Fruit fly (Drosophila melanogaster) whole organism, embryonic: ENCODE measurements around the gene bsf.

ENCODE experiments used
- Abd-B ChIP-seq: fragments of 200-800 bp; sonication (Bioruptor generic); optimal IDR thresholded peaks from 2 replicates; lab custom pipeline; 2018; ENCODE audit warnings: missing biosample characterization, mild to moderate bottlenecking, missing genetic modification characterization, moderate library complexity
- Awh ChIP-seq: fragments of 200-800 bp; sonication (Bioruptor generic); IDR thresholded peaks from 2 replicates; pipeline ENCODE4, ENCODE4 v1.3.6; 2022; ENCODE audit warnings: missing biosample characterization, missing genetic modification characterization
- B-H2 ChIP-seq: fragments of 200-800 bp; sonication (Bioruptor generic); optimal IDR thresholded peaks from 2 replicates; lab custom pipeline; 2018; ENCODE audit warnings: missing biosample characterization, mild to moderate bottlenecking, missing genetic modification characterization
- Bgb ChIP-seq: fragments of 200-800 bp; sonication (Bioruptor generic); IDR thresholded peaks from 2 replicates; pipeline ENCODE4 v1.3.6; 2022; ENCODE audit warnings: missing biosample characterization, missing genetic modification characterization; ENCODE audit not compliant: partially characterized antibody
- CG10321 ChIP-seq: fragments of 200-800 bp; sonication (Bioruptor generic); IDR thresholded peaks from 2 replicates; pipeline ENCODE4 v1.3.6; 2022; ENCODE audit warnings: missing biosample characterization, missing genetic modification characterization
- CG11456 ChIP-seq: fragments of 200-800 bp; sonication (Bioruptor generic); IDR thresholded peaks from 3 replicates; pipeline ENCODE4 v1.3.6; 2022; ENCODE audit warnings: missing biosample characterization, missing genetic modification characterization
- CG12104 ChIP-seq: fragments of 200-800 bp; sonication (Bioruptor generic); optimal IDR thresholded peaks from 3 replicates; lab custom pipeline; 2016; ENCODE audit warnings: missing biosample characterization, missing genetic modification characterization
- CG13296 ChIP-seq: fragments of 200-800 bp; sonication (Bioruptor generic); optimal IDR thresholded peaks from 3 replicates; lab custom pipeline; 2018; ENCODE audit warnings: missing biosample characterization, mild to moderate bottlenecking, missing genetic modification characterization
- CG13424 ChIP-seq: fragments of 200-800 bp; sonication (Bioruptor generic); optimal IDR thresholded peaks from 2 replicates; lab custom pipeline; 2019; ENCODE audit warnings: missing biosample characterization, mild to moderate bottlenecking, missing genetic modification characterization, moderate library complexity
- CG13624 ChIP-seq: fragments of 200-800 bp; sonication (Bioruptor generic); optimal IDR thresholded peaks from 2 replicates; lab custom pipeline; 2016; ENCODE audit warnings: missing biosample characterization, missing genetic modification characterization
- CG14441 ChIP-seq: fragments of 200-800 bp; sonication (Bioruptor generic); IDR thresholded peaks from 2 replicates; pipeline ENCODE4 v1.3.6; 2022; ENCODE audit warnings: missing biosample characterization, missing genetic modification characterization
- CG15514 ChIP-seq: fragments of 200-800 bp; sonication (Bioruptor generic); optimal IDR thresholded peaks from 3 replicates; lab custom pipeline; 2017; ENCODE audit warnings: missing biosample characterization, missing genetic modification characterization, mild to moderate bottlenecking, moderate library complexity, missing genetic modification reagents
- CG17802 ChIP-seq: fragments of 200-800 bp; sonication (Bioruptor generic); optimal IDR thresholded peaks from 2 replicates; lab custom pipeline; 2018; ENCODE audit warnings: missing biosample characterization, mild to moderate bottlenecking, missing genetic modification characterization, moderate library complexity
- CG3163 ChIP-seq: fragments of 200-800 bp; sonication (Bioruptor generic); optimal IDR thresholded peaks from 3 replicates; lab custom pipeline; 2016; ENCODE audit warnings: missing biosample characterization, missing genetic modification characterization
- CG4360 ChIP-seq: fragments of 200-800 bp; sonication (Bioruptor generic); IDR thresholded peaks from 2 replicates; pipeline ENCODE4 v1.3.6; 2022; ENCODE audit warnings: missing biosample characterization, missing genetic modification characterization
- CG5180 ChIP-seq: fragments of 200-800 bp; sonication (Bioruptor generic); optimal IDR thresholded peaks from 3 replicates; lab custom pipeline; 2017; ENCODE audit warnings: missing biosample characterization, missing genetic modification characterization, mild to moderate bottlenecking, moderate library complexity, missing genetic modification reagents
- CG5953 ChIP-seq: fragments of 200-800 bp; sonication (Bioruptor generic); IDR thresholded peaks from 2 replicates; pipeline ENCODE4 v1.3.6; 2022; ENCODE audit warnings: missing biosample characterization, missing genetic modification characterization
- CG6654 ChIP-seq: fragments of 200-800 bp; sonication (Bioruptor generic); optimal IDR thresholded peaks from 2 replicates; lab custom pipeline; 2017; ENCODE audit warnings: missing biosample characterization, mild to moderate bottlenecking, missing genetic modification characterization
- CG7987 ChIP-seq: fragments of 200-800 bp; sonication (Bioruptor generic); optimal IDR thresholded peaks from 2 replicates; lab custom pipeline; 2018; ENCODE audit warnings: missing biosample characterization, mild to moderate bottlenecking, missing genetic modification characterization, moderate library complexity
- CG8478 ChIP-seq: fragments of >200 bp; optimal IDR thresholded peaks from 2 replicates; lab custom pipeline; 2018
- CG8765 ChIP-seq: fragments of 200-800 bp; sonication (Bioruptor generic); IDR thresholded peaks from 2 replicates; pipeline ENCODE4 v1.3.6; 2022; ENCODE audit warnings: missing biosample characterization, missing genetic modification characterization
- CG9437 ChIP-seq: fragments of 200-800 bp; sonication (Bioruptor generic); optimal IDR thresholded peaks from 2 replicates; lab custom pipeline; 2018; ENCODE audit warnings: missing biosample characterization, mild to moderate bottlenecking, missing genetic modification characterization
- CG9876 ChIP-seq: fragments of 200-800 bp; sonication (Bioruptor generic); optimal IDR thresholded peaks from 2 replicates; lab custom pipeline; 2016; ENCODE audit warnings: missing biosample characterization, missing genetic modification characterization
- Camta ChIP-seq: fragments of 200-800 bp; sonication (Bioruptor generic); optimal IDR thresholded peaks from 2 replicates; lab custom pipeline; 2016; ENCODE audit warnings: missing biosample characterization, missing genetic modification characterization
- CoRest ChIP-seq: fragments of 200-800 bp; sonication (Bioruptor generic); optimal IDR thresholded peaks from 3 replicates; lab custom pipeline; 2018; ENCODE audit warnings: missing biosample characterization, mild to moderate bottlenecking, missing genetic modification characterization, moderate library complexity
- E2f2 ChIP-seq: fragments of 200-800 bp; sonication (Bioruptor generic); IDR thresholded peaks from 2 replicates; pipeline ENCODE4 v1.3.6; 2022; ENCODE audit warnings: missing biosample characterization, missing genetic modification characterization
- ERR ChIP-seq: fragments of 200-800 bp; sonication (Bioruptor generic); optimal IDR thresholded peaks from 2 replicates; lab custom pipeline; 2016; ENCODE audit warnings: missing biosample characterization, missing genetic modification characterization
- Fer3 ChIP-seq: fragments of 200-800 bp; sonication (Bioruptor generic); optimal IDR thresholded peaks from 2 replicates; lab custom pipeline; 2018; ENCODE audit warnings: missing biosample characterization, mild to moderate bottlenecking, missing genetic modification characterization, moderate library complexity
- HLH4C ChIP-seq: fragments of 200-800 bp; sonication (Bioruptor generic); IDR thresholded peaks from 3 replicates; pipeline ENCODE4 v1.3.6; 2022; ENCODE audit warnings: missing biosample characterization, missing genetic modification characterization; ENCODE audit not compliant: partially characterized antibody
- HLH54F ChIP-seq: fragments of 200-800 bp; sonication (Bioruptor generic); optimal IDR thresholded peaks from 3 replicates; lab custom pipeline; 2016; ENCODE audit warnings: missing biosample characterization, missing genetic modification characterization
- Hr3 ChIP-seq: fragments of 200-800 bp; sonication (Bioruptor generic); optimal IDR thresholded peaks from 3 replicates; lab custom pipeline; 2016; ENCODE audit warnings: missing biosample characterization, missing genetic modification characterization
- NK7.1 ChIP-seq: fragments of 200-800 bp; sonication (Bioruptor generic); optimal IDR thresholded peaks from 3 replicates; lab custom pipeline; 2016; ENCODE audit warnings: missing biosample characterization, missing genetic modification characterization
- Nf-YA ChIP-seq: fragments of 200-800 bp; sonication (Bioruptor generic); IDR thresholded peaks from 2 replicates; pipeline ENCODE4 v1.3.6; 2022; ENCODE audit warnings: missing biosample characterization, missing genetic modification characterization
- ase ChIP-seq: fragments of 200-800 bp; sonication (Bioruptor generic); IDR thresholded peaks from 3 replicates; pipeline ENCODE4 v1.3.6; 2022; ENCODE audit warnings: missing biosample characterization, missing genetic modification characterization
- bab2 ChIP-seq: fragments of 200-800 bp; sonication (Bioruptor generic); optimal IDR thresholded peaks from 2 replicates; lab custom pipeline; 2016; ENCODE audit warnings: missing biosample characterization, missing genetic modification characterization
- cwo ChIP-seq: fragments of 200-800 bp; sonication (Bioruptor generic); optimal IDR thresholded peaks from 3 replicates; lab custom pipeline; 2017; ENCODE audit warnings: missing biosample characterization, missing genetic modification characterization, mild to moderate bottlenecking, moderate library complexity, missing genetic modification reagents
- dm ChIP-seq: fragments of 200-800 bp; sonication (Bioruptor generic); optimal IDR thresholded peaks from 3 replicates; lab custom pipeline; 2016; ENCODE audit warnings: missing biosample characterization, missing genetic modification characterization
- eve ChIP-seq, 2 experiments: fragments of >200 bp; optimal IDR thresholded peaks; 2 replicates each; lab custom pipeline; 2017; ENCODE audit warnings: missing biosample characterization in 2 of 2, missing genetic modification characterization in 2 of 2
- fd102C ChIP-seq: fragments of 200-800 bp; sonication (Bioruptor generic); optimal IDR thresholded peaks from 2 replicates; lab custom pipeline; 2018; ENCODE audit warnings: missing biosample characterization, mild to moderate bottlenecking, missing genetic modification characterization, moderate library complexity
- gfzf ChIP-seq: fragments of 200-800 bp; sonication (Bioruptor generic); optimal IDR thresholded peaks from 2 replicates; lab custom pipeline; 2016; ENCODE audit warnings: missing biosample characterization, mild to moderate bottlenecking, missing genetic modification characterization, moderate library complexity
- grau ChIP-seq: fragments of 200-800 bp; optimal IDR thresholded peaks from 3 replicates; lab custom pipeline; 2019; ENCODE audit warnings: missing biosample characterization, mild to moderate bottlenecking, missing genetic modification characterization, moderate library complexity
- hb ChIP-seq: fragments of 200-800 bp; sonication (Bioruptor generic); IDR thresholded peaks from 3 replicates; pipeline ENCODE4 v1.3.6; 2022; ENCODE audit warnings: missing biosample characterization, missing genetic modification characterization; ENCODE audit not compliant: partially characterized antibody
- phol ChIP-seq: fragments of 200-800 bp; sonication (Bioruptor generic); optimal IDR thresholded peaks from 3 replicates; lab custom pipeline; 2018; ENCODE audit warnings: missing biosample characterization, mild to moderate bottlenecking, missing genetic modification characterization, moderate library complexity
- row ChIP-seq: fragments of 200-800 bp; sonication (Bioruptor generic); IDR thresholded peaks from 3 replicates; pipeline ENCODE4 v1.3.6; 2022; ENCODE audit warnings: missing biosample characterization, missing genetic modification characterization
- run ChIP-seq: fragments of 200-800 bp; sonication (Bioruptor generic); optimal IDR thresholded peaks from 3 replicates; lab custom pipeline; 2018; ENCODE audit warnings: missing biosample characterization, mild to moderate bottlenecking, missing genetic modification characterization
- seq ChIP-seq: fragments of 200-800 bp; sonication (Bioruptor generic); IDR thresholded peaks from 2 replicates; pipeline ENCODE4 v1.3.6; 2022; ENCODE audit warnings: missing biosample characterization, missing genetic modification characterization
- sqz ChIP-seq: fragments of 200-800 bp; sonication (Bioruptor generic); optimal IDR thresholded peaks from 3 replicates; lab custom pipeline; 2018; ENCODE audit warnings: missing biosample characterization, mild to moderate bottlenecking, missing genetic modification characterization
- wor ChIP-seq: fragments of 200-800 bp; sonication (Bioruptor generic); IDR thresholded peaks from 2 replicates; pipeline ENCODE4 v1.3.6; 2022; ENCODE audit warnings: missing biosample characterization, missing genetic modification characterization
- zfh1 ChIP-seq: fragments of 200-800 bp; sonication (Bioruptor generic); IDR thresholded peaks from 3 replicates; pipeline ENCODE4 v1.3.6; 2022; ENCODE audit warnings: missing biosample characterization, missing genetic modification characterization

Gene bsf

dm6 chr2L:18442903-18443608, 11.3 kb downstream of the bsf start, which contains the start of gene RpS26 (continued):
- TF ChIP-seq gfzf (peak; percentile 93), CG8478 (lab: Kevin White, UChicago) (no peak), Awh (GFP tag; lab: Robert Waterston, UW) (0 out of 2 replicates have a peak, but pooled peaks have one; percentile 33), cwo (GFP tag; lab: Kevin White, UChicago) (no peak), CG3163 (GFP tag; lab: Kevin White, UChicago) (peak; percentile 36), CG9437 (GFP tag; lab: Kevin White, UChicago) (peak; percentile 13), E2f2 (peak; percentile 60), seq (GFP tag; lab: Robert Waterston, UW) (no peak), HLH54F (GFP tag; lab: Kevin White, UChicago) (peak; percentile 61), Abd-B (GFP tag; lab: Kevin White, UChicago) (peak; percentile 57), Bgb (GFP tag; lab: Robert Waterston, UW) (0 out of 2 replicates have a peak, but pooled peaks have one; percentile 9), CG13424 (peak; percentile 41), CG13624 (GFP tag; lab: Kevin White, UChicago) (peak; percentile 51), Hr3 (GFP tag; lab: Kevin White, UChicago) (peak; percentile 12), CG17802 (tag; lab: Kevin White, UChicago) (peak; percentile 22), B-H2 (GFP tag; lab: Kevin White, UChicago) (peak; percentile 49), CG15514 (GFP tag; lab: Kevin White, UChicago) (peak; percentile 61), row (GFP tag; lab: Robert Waterston, UW) (peak; percentile 78), dm (GFP tag; lab: Kevin White, UChicago) (peak; percentile 89), CG7987 (peak; percentile 51), CG4360 (0 out of 2 replicates have a peak, but pooled peaks have one; percentile 8), run (tag; lab: Kevin White, UChicago) (no peak), CG5953 (no peak), phol (tag; lab: Kevin White, UChicago) (peak; percentile 76), CoRest (tag; lab: Kevin White, UChicago) (peak; percentile 75), wor (GFP tag; lab: Robert Waterston, UW) (no peak), CG9876 (no peak), CG12104 (GFP tag; lab: Kevin White, UChicago) (peak; percentile 73), grau (tag; lab: Kevin White, UChicago) (peak; percentile 54), CG8765 (GFP tag; lab: Robert Waterston, UW) (no peak), fd102C (GFP tag; lab: Kevin White, UChicago) (no peak), Fer3 (tag; lab: Kevin White, UChicago) (peak; percentile 48), ase (0 out of 3 replicates have a peak, but pooled peaks have one; percentile 22), CG10321 (GFP tag; lab: Robert Waterston, UW) (no peak), CG11456 (peak; percentile 72; the same call in 2 of the 3 replicates), CG14441 (GFP tag; lab: Robert Waterston, UW) (peak; percentile 9; the same call in 1 of the 2 replicates), ERR (GFP tag; lab: Kevin White, UChicago) (no peak), hb (GFP tag; lab: Robert Waterston, UW) (no peak), CG13296 (GFP tag; lab: Kevin White, UChicago) (no peak), HLH4C (GFP tag; lab: Robert Waterston, UW) (no peak), NK7.1 (GFP tag; lab: Kevin White, UChicago) (no peak), sqz (GFP tag; lab: Kevin White, UChicago) (no peak), Camta (GFP tag; lab: Kevin White, UChicago) (peak; percentile 48), zfh1 (GFP tag; lab: Robert Waterston, UW) (peak; percentile 42; the same call in 2 of the 3 replicates), CG6654 (no peak), bab2 (GFP tag; lab: Kevin White, UChicago) (peak; percentile 39), Nf-YA (GFP tag; lab: Robert Waterston, UW) (no peak), CG5180 (GFP tag; lab: Kevin White, UChicago) (no peak), eve (GFP tag; optimal IDR thresholded peaks at IDR 0.05; lab: Kevin White, UChicago) (no peak)
